Fruit fly (Drosophila melanogaster) whole organism, embryonic: Measurements from ENCODE around the gene UbcE2M.

Source experiments
- Atf6 ChIP-seq: fragments of 200-800 bp; sonication (Bioruptor generic); IDR thresholded peaks from 2 replicates; pipeline ENCODE4 v1.3.6; 2022; ENCODE audit warnings: missing biosample characterization, missing genetic modification characterization
- Bgb ChIP-seq: fragments of 200-800 bp; sonication (Bioruptor generic); IDR thresholded peaks from 2 replicates; pipeline ENCODE4 v1.3.6; 2022; ENCODE audit warnings: missing biosample characterization, missing genetic modification characterization; ENCODE audit not compliant: partially characterized antibody
- CG11093 ChIP-seq: fragments of 200-800 bp; sonication (Bioruptor generic); IDR thresholded peaks from 3 replicates; pipeline ENCODE4 v1.3.6; 2022; ENCODE audit warnings: missing biosample characterization, missing genetic modification characterization
- CG11247 ChIP-seq: fragments of 200-800 bp; sonication (Bioruptor generic); IDR thresholded peaks from 2 replicates; pipeline ENCODE4 v1.3.6; 2022; ENCODE audit warnings: missing biosample characterization, missing genetic modification characterization
- CG11456 ChIP-seq: fragments of 200-800 bp; sonication (Bioruptor generic); IDR thresholded peaks from 3 replicates; pipeline ENCODE4 v1.3.6; 2022; ENCODE audit warnings: missing biosample characterization, missing genetic modification characterization
- CG12744 ChIP-seq: fragments of 200-800 bp; sonication (Bioruptor generic); optimal IDR thresholded peaks from 2 replicates; lab custom pipeline; 2016; ENCODE audit warnings: missing biosample characterization, missing genetic modification characterization
- CG14710 ChIP-seq: fragments of 200-800 bp; sonication (Bioruptor generic); optimal IDR thresholded peaks from 3 replicates; lab custom pipeline; 2019; ENCODE audit warnings: missing biosample characterization, mild to moderate bottlenecking, missing genetic modification characterization, moderate library complexity
- CG17359 ChIP-seq: fragments of 200-800 bp; sonication (Bioruptor generic); optimal IDR thresholded peaks from 3 replicates; lab custom pipeline; 2018; ENCODE audit warnings: missing biosample characterization, mild to moderate bottlenecking, missing genetic modification characterization, moderate library complexity
- CG2120 ChIP-seq: fragments of 200-800 bp; sonication (Bioruptor generic); optimal IDR thresholded peaks from 3 replicates; lab custom pipeline; 2016; ENCODE audit warnings: missing biosample characterization, missing genetic modification characterization
- CG2889 ChIP-seq: fragments of 200-800 bp; sonication (Bioruptor generic); IDR thresholded peaks from 3 replicates; pipeline ENCODE4 v1.3.6; 2022; ENCODE audit warnings: missing biosample characterization, missing genetic modification characterization
- CG34224 ChIP-seq: fragments of 200-800 bp; sonication (Bioruptor generic); IDR thresholded peaks from 3 replicates; pipeline ENCODE4 v1.3.6; 2022; ENCODE audit warnings: missing biosample characterization, missing genetic modification characterization; ENCODE audit not compliant: partially characterized antibody
- CG34376 ChIP-seq: fragments of 200-800 bp; sonication (Bioruptor generic); optimal IDR thresholded peaks from 2 replicates; lab custom pipeline; 2018; ENCODE audit warnings: missing biosample characterization, mild to moderate bottlenecking, missing genetic modification characterization
- CG5180 ChIP-seq: fragments of 200-800 bp; sonication (Bioruptor generic); optimal IDR thresholded peaks from 3 replicates; lab custom pipeline; 2017; ENCODE audit warnings: missing biosample characterization, missing genetic modification characterization, mild to moderate bottlenecking, moderate library complexity, missing genetic modification reagents
- CG7786 ChIP-seq: fragments of 200-800 bp; sonication (Bioruptor generic); optimal IDR thresholded peaks from 2 replicates; lab custom pipeline; 2016; ENCODE audit warnings: missing biosample characterization, missing genetic modification characterization
- CHES-1-like ChIP-seq: fragments of 200-800 bp; sonication (Bioruptor generic); optimal IDR thresholded peaks from 2 replicates; lab custom pipeline; 2016; ENCODE audit warnings: missing biosample characterization, missing genetic modification characterization
- CkIIα-i1 ChIP-seq: fragments of 200-800 bp; sonication (Bioruptor generic); IDR thresholded peaks from 2 replicates; pipeline ENCODE4 v1.3.6; 2022; ENCODE audit warnings: missing biosample characterization, missing genetic modification characterization
- CrebB ChIP-seq: fragments of 200-800 bp; sonication (Bioruptor generic); optimal IDR thresholded peaks from 3 replicates; lab custom pipeline; 2018; ENCODE audit warnings: missing biosample characterization, mild to moderate bottlenecking, missing genetic modification characterization
- Dfd ChIP-seq, 2 experiments: fragments of >200 bp; optimal IDR thresholded peaks; 2 replicates each; lab custom pipeline; 2017; ENCODE audit warnings: missing biosample characterization in 2 of 2, missing genetic modification characterization in 2 of 2
- Dll ChIP-seq: fragments of 200-800 bp; sonication (Bioruptor generic); IDR thresholded peaks from 4 replicates; pipeline ENCODE4 v1.3.6; 2022; ENCODE audit warnings: missing biosample characterization, missing genetic modification characterization; ENCODE audit not compliant: partially characterized antibody
- Ets97D ChIP-seq: fragments of 200-800 bp; sonication (Bioruptor generic); optimal IDR thresholded peaks from 3 replicates; lab custom pipeline; 2016; ENCODE audit warnings: missing biosample characterization, missing genetic modification characterization
- HHEX ChIP-seq: fragments of 200-800 bp; sonication (Bioruptor generic); optimal IDR thresholded peaks from 3 replicates; lab custom pipeline; 2017; ENCODE audit warnings: missing biosample characterization, mild to moderate bottlenecking, missing genetic modification characterization, missing genetic modification reagents
- HLHmδ ChIP-seq: fragments of 200-800 bp; sonication (Bioruptor generic); optimal IDR thresholded peaks from 2 replicates; lab custom pipeline; 2018; ENCODE audit warnings: missing biosample characterization, mild to moderate bottlenecking, missing genetic modification characterization, moderate library complexity
- HmgD ChIP-seq: fragments of 200-800 bp; sonication (Bioruptor generic); optimal IDR thresholded peaks from 3 replicates; lab custom pipeline; 2016; ENCODE audit warnings: missing biosample characterization, missing genetic modification characterization
- Hmr ChIP-seq: fragments of 200-800 bp; sonication (Bioruptor generic); optimal IDR thresholded peaks from 3 replicates; lab custom pipeline; 2017; ENCODE audit warnings: mild to moderate bottlenecking, missing biosample characterization, missing genetic modification reagents, missing genetic modification characterization
- Hmx ChIP-seq: fragments of 200-800 bp; sonication (Bioruptor generic); optimal IDR thresholded peaks from 2 replicates; lab custom pipeline; 2016; ENCODE audit warnings: missing biosample characterization, missing genetic modification characterization
- MTF-1 ChIP-seq: fragments of 200-800 bp; sonication (Bioruptor generic); optimal IDR thresholded peaks from 2 replicates; lab custom pipeline; 2018; ENCODE audit warnings: missing biosample characterization, mild to moderate bottlenecking, missing genetic modification characterization, borderline replicate concordance
- Ptx1 ChIP-seq: fragments of 200-800 bp; sonication (Bioruptor generic); IDR thresholded peaks from 2 replicates; pipeline ENCODE4 v1.3.6; 2022; ENCODE audit warnings: missing biosample characterization, missing genetic modification characterization
- Sry-δ ChIP-seq: fragments of 200-800 bp; sonication (Bioruptor generic); optimal IDR thresholded peaks from 2 replicates; lab custom pipeline; 2016; ENCODE audit warnings: missing biosample characterization, missing genetic modification characterization
- ap ChIP-seq: fragments of 200-800 bp; sonication (Bioruptor generic); IDR thresholded peaks from 2 replicates; pipeline ENCODE4 v1.3.6; 2022; ENCODE audit warnings: missing biosample characterization, missing genetic modification characterization
- cad ChIP-seq: fragments of >200 bp; optimal IDR thresholded peaks from 2 replicates; lab custom pipeline; 2017; ENCODE audit warnings: missing biosample characterization, missing genetic modification characterization
- ci ChIP-seq: fragments of 200-800 bp; sonication (Bioruptor generic); IDR thresholded peaks from 3 replicates; pipeline ENCODE4 v1.3.6; 2022; ENCODE audit warnings: missing biosample characterization, missing genetic modification characterization
- croc ChIP-seq: fragments of 200-800 bp; sonication (Bioruptor generic); conservative IDR thresholded peaks from 3 replicates; pipeline ENCODE4 v1.3.6; 2022; ENCODE audit warnings: missing biosample characterization, missing genetic modification characterization
- dan ChIP-seq: fragments of 200-800 bp; sonication (Bioruptor generic); IDR thresholded peaks from 2 replicates; pipeline ENCODE4 v1.3.6; 2022; ENCODE audit warnings: missing biosample characterization, missing genetic modification characterization
- ems ChIP-seq: fragments of 200-800 bp; sonication (Bioruptor generic); optimal IDR thresholded peaks from 3 replicates; lab custom pipeline; 2016; ENCODE audit warnings: missing biosample characterization, missing genetic modification characterization
- exex ChIP-seq: fragments of 200-800 bp; sonication (Bioruptor generic); optimal IDR thresholded peaks from 4 replicates; lab custom pipeline; 2018; ENCODE audit warnings: missing biosample characterization, mild to moderate bottlenecking, missing genetic modification characterization, moderate library complexity
- gcm2 ChIP-seq: fragments of 200-800 bp; sonication (Bioruptor generic); optimal IDR thresholded peaks from 2 replicates; lab custom pipeline; 2016; ENCODE audit warnings: missing biosample characterization, missing genetic modification characterization
- hkb ChIP-seq, 2 experiments: fragments of 200-800 bp in 1 of 2; fragments of >200 bp in 1 of 2; sonication (Bioruptor generic) in 1 of 2; IDR thresholded peaks in 1 of 2; optimal IDR thresholded peaks in 1 of 2; 2 replicates each; pipeline versions ENCODE4 v1.3.6 to Lab custom; 2017 to 2022; ENCODE audit warnings: missing biosample characterization in 1 of 2, missing genetic modification characterization in 1 of 2
- inv ChIP-seq: fragments of 200-800 bp; sonication (Bioruptor generic); IDR thresholded peaks from 2 replicates; pipeline ENCODE4 v1.3.6; 2022; ENCODE audit warnings: missing biosample characterization, missing genetic modification characterization; ENCODE audit not compliant: partially characterized antibody
- jigr1 ChIP-seq: fragments of 200-800 bp; sonication (Bioruptor generic); IDR thresholded peaks from 3 replicates; pipeline ENCODE4 v1.3.6; 2022; ENCODE audit warnings: missing biosample characterization, missing genetic modification characterization
- jumu ChIP-seq: fragments of 200-800 bp; sonication (Bioruptor generic); optimal IDR thresholded peaks from 3 replicates; lab custom pipeline; 2016; ENCODE audit warnings: missing biosample characterization, missing genetic modification characterization
- nau ChIP-seq: fragments of 200-800 bp; sonication (Bioruptor generic); optimal IDR thresholded peaks from 3 replicates; lab custom pipeline; 2017; ENCODE audit warnings: missing biosample characterization, mild to moderate bottlenecking, missing genetic modification characterization, missing genetic modification reagents
- nerfin-2 ChIP-seq: fragments of 200-800 bp; sonication (Bioruptor generic); IDR thresholded peaks from 2 replicates; pipeline ENCODE4 v1.3.6; 2022; ENCODE audit warnings: missing biosample characterization, missing genetic modification characterization; ENCODE audit not compliant: partially characterized antibody
- rib ChIP-seq: fragments of 200-800 bp; sonication (Bioruptor generic); IDR thresholded peaks from 2 replicates; pipeline ENCODE4 v1.3.6; 2022; ENCODE audit warnings: missing biosample characterization, missing genetic modification characterization
- sens-2 ChIP-seq: fragments of 200-800 bp; sonication (Bioruptor generic); IDR thresholded peaks from 2 replicates; pipeline ENCODE4 v1.3.6; 2022; ENCODE audit warnings: missing biosample characterization, missing genetic modification characterization
- tio ChIP-seq: fragments of 200-800 bp; sonication (Bioruptor generic); optimal IDR thresholded peaks from 2 replicates; lab custom pipeline; 2017; ENCODE audit warnings: missing biosample characterization, missing genetic modification characterization, inconsistent platforms
- tup ChIP-seq: fragments of 200-800 bp; sonication (Bioruptor generic); optimal IDR thresholded peaks from 2 replicates; lab custom pipeline; 2016; ENCODE audit warnings: missing biosample characterization, mild to moderate bottlenecking, missing genetic modification characterization, moderate library complexity
- twi ChIP-seq: fragments of 200-800 bp; optimal IDR thresholded peaks from 2 replicates; lab custom pipeline; 2019; ENCODE audit warnings: missing biosample characterization, mild to moderate bottlenecking, missing genetic modification characterization, moderate library complexity
- zen ChIP-seq: fragments of 200-800 bp; sonication (Bioruptor generic); optimal IDR thresholded peaks from 3 replicates; lab custom pipeline; 2018; ENCODE audit warnings: missing biosample characterization, mild to moderate bottlenecking, missing genetic modification characterization, moderate library complexity

UbcE2M gene

DNA sequence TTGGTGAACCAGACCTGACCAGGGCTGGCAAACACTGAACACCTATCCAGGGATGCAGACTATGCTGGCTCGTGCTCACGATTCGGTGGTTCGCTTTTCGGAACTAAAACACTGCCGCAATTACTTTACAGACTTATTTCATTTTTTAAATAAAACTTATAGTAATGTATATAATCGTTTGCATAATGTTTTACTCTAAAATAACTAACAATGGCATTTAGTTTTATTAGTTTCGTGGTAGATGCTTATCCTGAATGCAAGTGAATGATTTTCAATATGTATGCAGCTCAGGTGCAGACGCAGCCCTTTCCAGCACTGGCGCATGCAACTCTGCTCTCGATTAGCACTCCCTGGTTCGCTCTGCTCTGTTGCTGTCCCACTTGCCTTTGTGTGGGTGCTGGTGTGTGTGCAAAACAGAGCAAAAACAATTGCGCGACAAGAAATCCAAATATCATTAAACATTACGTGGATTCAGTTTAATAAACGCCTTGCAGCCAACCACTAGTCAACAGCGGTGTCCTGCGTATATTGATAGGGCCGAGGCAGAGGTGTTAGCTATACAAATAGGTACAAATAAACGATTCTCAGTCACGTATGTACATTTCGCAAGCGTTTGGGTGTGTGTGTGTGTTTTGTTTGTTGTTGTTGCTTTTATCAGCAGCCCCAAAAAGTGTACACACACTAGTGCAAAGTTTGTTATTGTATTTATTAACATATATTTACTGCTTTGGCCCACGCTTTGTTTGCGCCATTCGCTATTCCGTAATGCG is 11.0 kb downstream of the UbcE2M start, which contains the start of the genes ERR and Atg18a (continued):
- TF ChIP-seq nau (no peak), CHES-1-like (GFP tag; lab: Kevin White, UChicago) (peak; percentile 79), Ptx1 (GFP tag; lab: Robert Waterston, UW) (peak; percentile 92), hkb (optimal IDR thresholded peaks at IDR 0.05; lab: Kevin White, UChicago) (peak; percentile 93), hkb (GFP tag; IDR thresholded peaks at IDR 0.05; lab: Robert Waterston, UW) (peak; percentile 62), nerfin-2 (GFP tag; lab: Robert Waterston, UW) (0 out of 2 replicates have a peak, but pooled peaks have one; percentile 26), HLHmδ (GFP tag; lab: Kevin White, UChicago) (no peak), ap (GFP tag; lab: Robert Waterston, UW) (peak; percentile 74), cad (no peak), jumu (peak; percentile 87), CG11247 (GFP tag; lab: Robert Waterston, UW) (peak; percentile 80), CG2120 (GFP tag; lab: Kevin White, UChicago) (peak; percentile 93), ci (GFP tag; lab: Robert Waterston, UW) (peak; percentile 82), tup (GFP tag; lab: Kevin White, UChicago) (peak; percentile 68), zen (tag; lab: Kevin White, UChicago) (peak; percentile 74), exex (tag; lab: Kevin White, UChicago) (peak; percentile 50), dan (GFP tag; lab: Robert Waterston, UW) (peak; percentile 78), Sry-δ (GFP tag; lab: Kevin White, UChicago) (peak; percentile 58), CrebB (tag; lab: Kevin White, UChicago) (peak; percentile 13), croc (GFP tag; lab: Robert Waterston, UW) (peak; percentile 85), CG34376 (GFP tag; lab: Kevin White, UChicago) (peak; percentile 57), gcm2 (GFP tag; lab: Kevin White, UChicago) (peak; percentile 42), Ets97D (peak; percentile 88), CG14710 (tag; lab: Kevin White, UChicago) (peak; percentile 90), Hmr (GFP tag; lab: Kevin White, UChicago) (peak; percentile 89), ems (GFP tag; lab: Kevin White, UChicago) (peak; percentile 76), Atf6 (GFP tag; lab: Robert Waterston, UW) (peak; percentile 86), CG12744 (GFP tag; lab: Kevin White, UChicago) (peak; percentile 63), CG11093 (GFP tag; lab: Robert Waterston, UW) (peak; percentile 81), Bgb (peak; percentile 34; the same call in 1 of the 2 replicates), Dfd (GFP tag; optimal IDR thresholded peaks at IDR 0.05; lab: Kevin White, UChicago) (no peak), twi (peak; percentile 78), CG5180 (GFP tag; lab: Kevin White, UChicago) (peak; percentile 19), CkIIα-i1 (GFP tag; lab: Robert Waterston, UW) (no peak), CG2889 (peak; percentile 77), HmgD (GFP tag; lab: Kevin White, UChicago) (peak; percentile 79), tio (no peak), CG7786 (GFP tag; lab: Kevin White, UChicago) (peak; percentile 83), inv (GFP tag; lab: Robert Waterston, UW) (peak; percentile 61; the same call in 1 of the 2 replicates), Hmx (GFP tag; lab: Kevin White, UChicago) (peak; percentile 17), jigr1 (GFP tag; lab: Robert Waterston, UW) (peak; percentile 71; the same call in 2 of the 3 replicates), MTF-1 (no peak), HHEX (GFP tag; lab: Kevin White, UChicago) (peak; percentile 11), rib (GFP tag; lab: Robert Waterston, UW) (peak; percentile 77), sens-2 (peak; percentile 72; the same call in 1 of the 2 replicates), CG11456 (GFP tag; lab: Robert Waterston, UW) (peak; percentile 90), CG34224 (peak; percentile 65; the same call in 2 of the 3 replicates), CG17359 (peak; percentile 77), Dll (peak; percentile 67)
